Fruit fly (Drosophila melanogaster) Kc167 (cell line): ENCODE measurements around the gene tutl.

Experiments
- Sin3A ChIP-seq: fragments of >200 bp; optimal IDR thresholded peaks from 2 replicates; lab custom pipeline; 2018; ENCODE audit warnings: missing external identifiers
- psq ChIP-seq: fragments of >200 bp; optimal IDR thresholded peaks from 2 replicates; lab custom pipeline; 2017; ENCODE audit warnings: missing external identifiers
- ttk ChIP-seq: sonication (Bioruptor generic); optimal IDR thresholded peaks from 2 replicates; lab custom pipeline; 2017; ENCODE audit warnings: missing external identifiers

DNA sequence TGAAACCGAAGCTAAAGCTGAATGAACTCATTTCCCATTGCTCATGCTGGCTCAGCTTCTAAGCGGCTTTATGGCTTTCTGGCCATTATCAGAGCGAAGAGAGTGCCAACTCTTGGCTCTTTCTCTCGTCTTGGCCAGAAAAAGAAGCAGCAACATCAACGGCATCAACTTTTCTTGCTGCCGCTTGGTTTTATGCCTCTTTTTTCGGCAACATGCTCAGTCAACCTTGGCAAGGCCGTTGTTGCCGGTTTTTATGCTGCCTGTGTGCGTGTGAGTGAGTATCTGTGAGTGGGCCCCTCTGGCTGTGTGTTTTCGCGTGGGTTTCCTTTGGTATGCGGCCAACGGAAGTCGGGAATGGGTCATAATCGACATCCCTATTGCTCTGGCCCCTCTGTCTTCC lies 87.6 kb downstream of the tutl start:
- TF ChIP-seq psq (no peak), ttk (no peak), Sin3A (lab: Kevin White, UChicago) (no peak)
